Worm (Caenorhabditis elegans): Measurements from ENCODE around the gene unc-22.

Gene unc-22

ce11 chrIV:11956387-11956786 is 54.4 kb downstream of the unc-22 start:
- TF ChIP-seq hif-1 (tag; optimal IDR thresholded peaks at IDR 0.05) (peak; percentile 90 to 99), hlh-11 (tag; optimal IDR thresholded peaks at IDR 0.05) (peak; percentile 98), lin-13 (GFP tag; optimal IDR thresholded peaks at IDR 0.05) (peak; percentile 25), php-3 (GFP tag; IDR thresholded peaks at IDR 0.05) (peak; percentile 65), ztf-7 (tag; optimal IDR thresholded peaks at IDR 0.05) (peak; percentile 46), ztf-11 (tag; optimal IDR thresholded peaks at IDR 0.05) (no peak), ceh-28 (tag; optimal IDR thresholded peaks at IDR 0.05) (no peak), gei-8 (GFP tag; optimal IDR thresholded peaks at IDR 0.05) (peak; percentile 93), nhr-48 (tag; optimal IDR thresholded peaks at IDR 0.05) (peak; percentile 97), nhr-41 (GFP tag; IDR thresholded peaks at IDR 0.05) (no peak), ceh-20 (GFP tag; IDR thresholded peaks at IDR 0.05) (peak; percentile 91), ces-1 (GFP tag; optimal IDR thresholded peaks at IDR 0.05) (no peak), ceh-62 (tag; optimal IDR thresholded peaks at IDR 0.05) (no peak), egl-27 (tag; optimal IDR thresholded peaks at IDR 0.05) (no peak), hlh-30 (tag; optimal IDR thresholded peaks at IDR 0.05; ENCODE audit: insufficient read depth) (peak; percentile 98), nhr-77 (tag; optimal IDR thresholded peaks at IDR 0.05) (peak; percentile 86), F37D6.2 (tag; optimal IDR thresholded peaks at IDR 0.05) (no peak), fkh-10 (GFP tag; optimal IDR thresholded peaks at IDR 0.05) (no peak), ctbp-1 (GFP tag; IDR thresholded peaks at IDR 0.05) (peak; percentile 61), T26A8.4 (GFP tag; IDR thresholded peaks at IDR 0.05) (peak; percentile 60; the same call in 1 of the 2 replicates), dve-1 (tag; optimal IDR thresholded peaks at IDR 0.05; ENCODE audit: insufficient read depth) (peak; percentile 94), mxl-2 (GFP tag; conservative IDR thresholded peaks at IDR 0.05) (peak; percentile 90), mxl-3 (GFP tag; optimal IDR thresholded peaks at IDR 0.05) (peak; percentile 99), dmd-9 (GFP tag; IDR thresholded peaks at IDR 0.05) (no peak), F26F4.8 (GFP tag; conservative IDR thresholded peaks at IDR 0.05) (no peak), nhr-25 (tag; optimal IDR thresholded peaks at IDR 0.05; ENCODE audit: borderline replicate concordance, insufficient read depth) (peak; percentile 80), duxl-1 (tag; optimal IDR thresholded peaks at IDR 0.05; ENCODE audit: poor library complexity) (peak; percentile 48), lin-38 (GFP tag; IDR thresholded peaks at IDR 0.05) (peak; percentile 40), ceh-44 (GFP tag; IDR thresholded peaks at IDR 0.05) (no peak), dpl-1 (GFP tag; optimal IDR thresholded peaks at IDR 0.05) (peak; percentile 42), nhr-28 (tag; optimal IDR thresholded peaks at IDR 0.05) (peak; percentile 92), ZK546.5 (tag; optimal IDR thresholded peaks at IDR 0.05) (no peak), nhr-6 (tag; optimal IDR thresholded peaks at IDR 0.05) (peak; percentile 49), tra-1 (GFP tag; IDR thresholded peaks at IDR 0.05) (peak; percentile 94), fos-1 (tag; optimal IDR thresholded peaks at IDR 0.05) (no peak), pqm-1 (tag; optimal IDR thresholded peaks at IDR 0.05) (no peak), madf-5 (GFP tag; IDR thresholded peaks at IDR 0.05) (peak in 1 of 2 experiments; percentile 61; a peak in 1 of 4 replicates), R02D3.7 (tag; optimal IDR thresholded peaks at IDR 0.05) (no peak), ceh-82 (tag; optimal IDR thresholded peaks at IDR 0.05) (no peak), nhr-42 (GFP tag; IDR thresholded peaks at IDR 0.05) (no peak), lin-29 (GFP tag; IDR thresholded peaks at IDR 0.05) (0 out of 2 replicates have a peak, but pooled peaks have one; percentile 59), lin-1 (GFP tag; IDR thresholded peaks at IDR 0.05) (peak; percentile 91), ZK337.2 (GFP tag; IDR thresholded peaks at IDR 0.05) (no peak), spr-3 (GFP tag; optimal IDR thresholded peaks at IDR 0.05) (no peak), snpc-4 (tag; optimal IDR thresholded peaks at IDR 0.05) (no peak), saeg-2 (GFP tag; IDR thresholded peaks at IDR 0.05) (peak; percentile 89), zfp-3 (GFP tag; conservative IDR thresholded peaks at IDR 0.05) (peak; percentile 51; the same call in 1 of the 2 replicates), tag-97 (GFP tag; IDR thresholded peaks at IDR 0.05) (no peak), nhr-76 (tag; optimal IDR thresholded peaks at IDR 0.05) (peak; percentile 54), daf-16 (GFP tag; optimal IDR thresholded peaks at IDR 0.05) (no peak), daf-16 (tag; optimal IDR thresholded peaks at IDR 0.05) (peak; percentile 71)
